Fruit fly (Drosophila melanogaster): ENCODE data around the gene Arl2.

The Arl2 gene

dm6 chr3R:8362259-8362876, 21.5 kb downstream of the Arl2 start, which contains the start of the genes Veneno and CG7963 (continued):
- TF ChIP-seq crp (GFP tag; optimal IDR thresholded peaks at IDR 0.05) (peak; percentile 25 to 87), knrl (GFP tag; IDR thresholded peaks at IDR 0.05; ENCODE audit: partially characterized antibody) (0 out of 3 replicates have a peak, but pooled peaks have one; percentile 40), Usf (GFP tag; optimal IDR thresholded peaks at IDR 0.05) (no peak), Sox102F (GFP tag; optimal IDR thresholded peaks at IDR 0.05) (peak; percentile 47), br (optimal IDR thresholded peaks at IDR 0.05) (no peak), Eip74EF (GFP tag; optimal IDR thresholded peaks at IDR 0.05) (peak in 1 of 2 experiments; percentile 6), CG1602 (GFP tag; optimal IDR thresholded peaks at IDR 0.05) (peak; percentile 20), trem (tag; optimal IDR thresholded peaks at IDR 0.05) (peak; percentile 83), CG1647 (GFP tag; optimal IDR thresholded peaks at IDR 0.05) (no peak), D19B (GFP tag; optimal IDR thresholded peaks at IDR 0.05) (peak; percentile 3), YL-1 (GFP tag; optimal IDR thresholded peaks at IDR 0.05) (peak; percentile 20), HLH4C (GFP tag; IDR thresholded peaks at IDR 0.05; ENCODE audit: partially characterized antibody) (no peak), CG14710 (tag; optimal IDR thresholded peaks at IDR 0.05) (peak; percentile 78), MESR4 (GFP tag; optimal IDR thresholded peaks at IDR 0.05) (peak; percentile 58), stwl (tag; optimal IDR thresholded peaks at IDR 0.05) (peak; percentile 65), dmrt11E (tag; optimal IDR thresholded peaks at IDR 0.05) (peak; percentile 19), lola (GFP tag; optimal IDR thresholded peaks at IDR 0.05) (peak in 2 of 3 experiments; percentile 19 to 79), tll (GFP tag; optimal IDR thresholded peaks at IDR 0.05) (no peak), HLHmδ (GFP tag; optimal IDR thresholded peaks at IDR 0.05) (no peak), CG10267 (tag; optimal IDR thresholded peaks at IDR 0.05) (peak; percentile 57), Stat92E (GFP tag; optimal IDR thresholded peaks at IDR 0.05) (no peak), CG9817 (tag; optimal IDR thresholded peaks at IDR 0.05) (peak; percentile 19), Camta (GFP tag; optimal IDR thresholded peaks at IDR 0.05) (no peak), CG18599 (GFP tag; optimal IDR thresholded peaks at IDR 0.05) (no peak), Sry-β (GFP tag; optimal IDR thresholded peaks at IDR 0.05) (peak; percentile 20), ro (GFP tag; IDR thresholded peaks at IDR 0.05) (no peak), CG9797 (GFP tag; optimal IDR thresholded peaks at IDR 0.05) (peak; percentile 65), CG8290 (GFP tag; optimal IDR thresholded peaks at IDR 0.05) (peak; percentile 23), CG8290 (tag; optimal IDR thresholded peaks at IDR 0.05) (no peak), Med (GFP tag) (peak; percentile 24), Max (GFP tag; optimal IDR thresholded peaks at IDR 0.05) (peak; percentile 6), vvl (GFP tag; IDR thresholded peaks at IDR 0.05) (0 out of 2 replicates have a peak, but pooled peaks have one; percentile 22), Poxn (GFP tag; IDR thresholded peaks at IDR 0.05) (no peak), gcm (GFP tag; optimal IDR thresholded peaks at IDR 0.05) (peak; percentile 6), CG30020 (tag; optimal IDR thresholded peaks at IDR 0.05) (peak; percentile 93), ssp (GFP tag; IDR thresholded peaks at IDR 0.05) (peak; percentile 97), CG8924 (tag; optimal IDR thresholded peaks at IDR 0.05) (peak; percentile 31), CG11085 (GFP tag; IDR thresholded peaks at IDR 0.05) (no peak), CG7271 (tag; optimal IDR thresholded peaks at IDR 0.05) (peak; percentile 24), Dfd (GFP tag; optimal IDR thresholded peaks at IDR 0.05) (peak in 1 of 2 experiments; percentile 3), CG13424 (tag; optimal IDR thresholded peaks at IDR 0.05) (peak; percentile 42), CG12104 (GFP tag; optimal IDR thresholded peaks at IDR 0.05) (no peak), Xbp1 (GFP tag; optimal IDR thresholded peaks at IDR 0.05) (peak; percentile 24), pros (GFP tag; optimal IDR thresholded peaks at IDR 0.05) (no peak), cas (GFP tag; IDR thresholded peaks at IDR 0.05) (no peak), CoRest (tag; optimal IDR thresholded peaks at IDR 0.05) (peak; percentile 61), HmgD (GFP tag; optimal IDR thresholded peaks at IDR 0.05) (no peak), Ets65A (GFP tag) (peak; percentile 46)

Data from whole organism, embryonic.